Worm (Caenorhabditis elegans): ENCODE data around the gene bckd-1A.

DNA sequence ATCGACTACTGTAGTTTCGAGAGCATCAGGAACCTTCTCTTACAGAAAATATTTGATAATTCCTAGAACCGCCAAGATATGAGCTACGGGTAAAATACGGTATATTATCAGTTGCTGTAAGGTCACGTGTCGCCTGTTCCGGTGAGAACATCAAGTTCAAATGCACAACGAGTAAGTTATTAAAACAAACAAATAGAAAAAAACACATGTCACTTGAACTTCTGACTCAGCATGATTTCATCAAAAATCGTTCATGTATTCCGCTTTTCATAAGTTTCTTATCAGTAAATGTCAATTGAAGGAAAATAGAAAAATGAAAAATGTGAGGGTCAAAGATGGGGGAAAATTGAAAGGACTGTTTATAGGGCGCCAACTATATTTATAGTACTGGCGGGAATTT, 11.6 kb downstream of the bckd-1A start:
- no peak for TF ChIP-seq lin-39 (tag; optimal IDR thresholded peaks at IDR 0.05)
- TF ChIP-seq snpc-4 (tag; optimal IDR thresholded peaks at IDR 0.05), result no peak
- TF ChIP-seq nhr-237 (tag; optimal IDR thresholded peaks at IDR 0.05), result no peak
- no peak for TF ChIP-seq skn-1 (tag; optimal IDR thresholded peaks at IDR 0.05)
- no peak for TF ChIP-seq ama-1 (optimal IDR thresholded peaks at IDR 0.05)
- no peak for TF ChIP-seq elt-3 (tag; optimal IDR thresholded peaks at IDR 0.05)
- no peak for TF ChIP-seq unc-55 (GFP tag; optimal IDR thresholded peaks at IDR 0.05)
- TF ChIP-seq nhr-12 (tag; optimal IDR thresholded peaks at IDR 0.05), result no peak
- TF ChIP-seq egl-27 (tag; optimal IDR thresholded peaks at IDR 0.05), result no peak
- no peak for TF ChIP-seq unc-39 (tag; optimal IDR thresholded peaks at IDR 0.05)
- no peak for TF ChIP-seq alr-1 (tag; optimal IDR thresholded peaks at IDR 0.05)
